Fruit fly (Drosophila melanogaster) whole organism, prepupa: Measurements from ENCODE around the gene Rab26.

ENCODE experiments used
- CG10631 ChIP-seq: fragments of 200-800 bp; sonication (Bioruptor generic); optimal IDR thresholded peaks from 2 replicates; lab custom pipeline; 2016; ENCODE audit warnings: missing biosample characterization, missing genetic modification characterization
- CG10669 ChIP-seq: fragments of 200-800 bp; sonication (Bioruptor generic); optimal IDR thresholded peaks from 3 replicates; lab custom pipeline; 2018; ENCODE audit warnings: missing biosample characterization, mild to moderate bottlenecking, missing genetic modification characterization, moderate library complexity
- CG15336 ChIP-seq: fragments of 200-800 bp; sonication (Bioruptor generic); IDR thresholded peaks from 2 replicates; pipeline ENCODE4 v1.3.6; 2022; ENCODE audit warnings: missing biosample characterization, missing genetic modification characterization
- CG1621 ChIP-seq: fragments of 200-800 bp; sonication (Bioruptor generic); optimal IDR thresholded peaks from 3 replicates; lab custom pipeline; 2018; ENCODE audit warnings: missing biosample characterization, mild to moderate bottlenecking, missing genetic modification characterization
- CG16779 ChIP-seq: fragments of 200-800 bp; sonication (Bioruptor generic); optimal IDR thresholded peaks from 3 replicates; lab custom pipeline; 2017; ENCODE audit warnings: missing biosample characterization, mild to moderate bottlenecking, missing genetic modification characterization
- CG31627 ChIP-seq: fragments of 200-800 bp; sonication (Bioruptor generic); optimal IDR thresholded peaks from 3 replicates; lab custom pipeline; 2016; ENCODE audit warnings: missing biosample characterization, missing genetic modification characterization
- CG32006 ChIP-seq: fragments of 200-800 bp; sonication (Bioruptor generic); optimal IDR thresholded peaks from 3 replicates; lab custom pipeline; 2017; ENCODE audit warnings: missing biosample characterization, mild to moderate bottlenecking, missing genetic modification characterization
- CG34406 ChIP-seq: fragments of 200-800 bp; sonication (Bioruptor generic); optimal IDR thresholded peaks from 3 replicates; lab custom pipeline; 2016; ENCODE audit warnings: missing biosample characterization, missing genetic modification characterization
- CG3919 ChIP-seq: fragments of 200-800 bp; sonication (Bioruptor generic); optimal IDR thresholded peaks from 3 replicates; lab custom pipeline; 2016; ENCODE audit warnings: missing biosample characterization, missing genetic modification characterization
- CG4318 ChIP-seq: fragments of 200-800 bp; sonication (Bioruptor generic); optimal IDR thresholded peaks from 3 replicates; lab custom pipeline; 2017; ENCODE audit warnings: missing biosample characterization, mild to moderate bottlenecking, missing genetic modification characterization
- CG6163 ChIP-seq: fragments of 200-800 bp; sonication (Bioruptor generic); IDR thresholded peaks from 3 replicates; pipeline ENCODE4 v1.3.6; 2022; ENCODE audit warnings: missing biosample characterization, missing genetic modification characterization
- CG6276 ChIP-seq: fragments of 200-800 bp; sonication (Bioruptor generic); optimal IDR thresholded peaks from 2 replicates; lab custom pipeline; 2017; ENCODE audit warnings: missing biosample characterization, mild to moderate bottlenecking, missing genetic modification characterization
- CG6792 ChIP-seq: fragments of 200-800 bp; sonication (Bioruptor generic); optimal IDR thresholded peaks from 3 replicates; lab custom pipeline; 2016; ENCODE audit warnings: missing biosample characterization, missing genetic modification characterization
- CG6808 ChIP-seq: fragments of 200-800 bp; sonication (Bioruptor generic); optimal IDR thresholded peaks from 3 replicates; lab custom pipeline; 2017; ENCODE audit warnings: missing biosample characterization, missing genetic modification characterization, mild to moderate bottlenecking, moderate library complexity, missing genetic modification reagents
- CG6854 ChIP-seq: fragments of 200-800 bp; sonication (Bioruptor generic); optimal IDR thresholded peaks from 2 replicates; lab custom pipeline; 2017; ENCODE audit warnings: missing biosample characterization, mild to moderate bottlenecking, missing genetic modification characterization
- CG7368 ChIP-seq: fragments of 200-800 bp; sonication (Bioruptor generic); optimal IDR thresholded peaks from 3 replicates; lab custom pipeline; 2016; ENCODE audit warnings: missing biosample characterization, missing genetic modification characterization
- CG8119 ChIP-seq: fragments of 200-800 bp; sonication (Bioruptor generic); IDR thresholded peaks from 3 replicates; pipeline ENCODE4 v1.3.6; 2022; ENCODE audit warnings: missing biosample characterization, missing genetic modification characterization
- CG8632 ChIP-seq: fragments of 200-800 bp; sonication (Bioruptor generic); optimal IDR thresholded peaks from 3 replicates; lab custom pipeline; 2016; ENCODE audit warnings: missing biosample characterization, missing genetic modification characterization
- Eip75B ChIP-seq: fragments of 200-800 bp; sonication (Bioruptor generic); optimal IDR thresholded peaks from 3 replicates; lab custom pipeline; 2016; ENCODE audit warnings: missing biosample characterization, missing genetic modification characterization
- Eip78C ChIP-seq: fragments of 200-800 bp; sonication (Bioruptor generic); peaks from one replicate; lab custom pipeline; 2016; ENCODE audit warnings: missing biosample characterization, missing genetic modification characterization
- Eip93F ChIP-seq: fragments of 200-800 bp; sonication (Bioruptor generic); optimal IDR thresholded peaks from 2 replicates; lab custom pipeline; 2016; ENCODE audit warnings: missing biosample characterization, mild to moderate bottlenecking, missing genetic modification characterization
- Ets21C ChIP-seq: fragments of 200-800 bp; sonication (Bioruptor generic); optimal IDR thresholded peaks from 3 replicates; lab custom pipeline; 2016; ENCODE audit warnings: missing biosample characterization, missing genetic modification characterization
- Ets96B ChIP-seq: fragments of 200-800 bp; optimal IDR thresholded peaks from 2 replicates; lab custom pipeline; 2019; ENCODE audit warnings: missing biosample characterization, mild to moderate bottlenecking, missing genetic modification characterization, moderate library complexity
- Gug ChIP-seq: fragments of 200-800 bp; sonication (Bioruptor generic); IDR thresholded peaks from 2 replicates; pipeline ENCODE4 v1.3.6; 2022; ENCODE audit warnings: missing biosample characterization, missing genetic modification characterization
- Hr38 ChIP-seq: sonication (Bioruptor generic); optimal IDR thresholded peaks from 2 replicates; lab custom pipeline; 2016; ENCODE audit warnings: missing biosample characterization, missing genetic modification characterization
- Hr39 ChIP-seq: fragments of 200-800 bp; sonication (Bioruptor generic); optimal IDR thresholded peaks from 2 replicates; lab custom pipeline; 2016; ENCODE audit warnings: missing biosample characterization, missing genetic modification characterization
- OdsH ChIP-seq: fragments of 200-800 bp; sonication (Bioruptor generic); optimal IDR thresholded peaks from 3 replicates; lab custom pipeline; 2016; ENCODE audit warnings: missing biosample characterization, missing genetic modification characterization
- Smox ChIP-seq: fragments of 200-800 bp; sonication (Bioruptor generic); optimal IDR thresholded peaks from 3 replicates; lab custom pipeline; 2016; ENCODE audit warnings: missing biosample characterization, missing genetic modification characterization
- Sox14 ChIP-seq: fragments of 200-800 bp; sonication (Bioruptor generic); optimal IDR thresholded peaks from 3 replicates; lab custom pipeline; 2016; ENCODE audit warnings: missing biosample characterization, missing genetic modification characterization
- Sox15 ChIP-seq: fragments of 200-800 bp; sonication (Bioruptor generic); optimal IDR thresholded peaks from 3 replicates; lab custom pipeline; 2016; ENCODE audit warnings: missing biosample characterization, missing genetic modification characterization
- achi ChIP-seq: fragments of 200-800 bp; sonication (Bioruptor generic); optimal IDR thresholded peaks from 3 replicates; lab custom pipeline; 2016; ENCODE audit warnings: missing biosample characterization, missing genetic modification characterization
- acj6 ChIP-seq: fragments of 200-800 bp; sonication (Bioruptor generic); optimal IDR thresholded peaks from 3 replicates; lab custom pipeline; 2016; ENCODE audit warnings: missing biosample characterization, missing genetic modification characterization
- cyc ChIP-seq: fragments of 200-800 bp; sonication (Bioruptor generic); optimal IDR thresholded peaks from 3 replicates; lab custom pipeline; 2016; ENCODE audit warnings: missing biosample characterization, missing genetic modification characterization
- dsx ChIP-seq: fragments of 200-800 bp; optimal IDR thresholded peaks from 3 replicates; lab custom pipeline; 2019; ENCODE audit warnings: missing biosample characterization, mild to moderate bottlenecking, missing genetic modification characterization, moderate library complexity; ENCODE audit not compliant: poor library complexity, severe bottlenecking
- eg ChIP-seq: fragments of 200-800 bp; sonication (Bioruptor generic); IDR thresholded peaks from 3 replicates; pipeline ENCODE4 v1.3.6; 2022; ENCODE audit warnings: missing biosample characterization, missing genetic modification characterization
- esn ChIP-seq: fragments of 200-800 bp; sonication (Bioruptor generic); optimal IDR thresholded peaks from 2 replicates; lab custom pipeline; 2016; ENCODE audit warnings: missing biosample characterization, mild to moderate bottlenecking, missing genetic modification characterization, moderate library complexity
- fkh ChIP-seq: fragments of 200-800 bp; sonication (Bioruptor generic); optimal IDR thresholded peaks from 3 replicates; lab custom pipeline; 2017; ENCODE audit warnings: missing biosample characterization, mild to moderate bottlenecking, missing genetic modification characterization, moderate library complexity
- pdm3 ChIP-seq: fragments of 200-800 bp; sonication (Bioruptor generic); optimal IDR thresholded peaks from 3 replicates; lab custom pipeline; 2016; ENCODE audit warnings: missing biosample characterization, missing genetic modification characterization
- svp ChIP-seq: fragments of 200-800 bp; sonication (Bioruptor generic); peaks from one replicate; lab custom pipeline; 2016; ENCODE audit warnings: missing biosample characterization, missing genetic modification characterization
- topi ChIP-seq: fragments of 200-800 bp; sonication (Bioruptor generic); optimal IDR thresholded peaks from 3 replicates; lab custom pipeline; 2016; ENCODE audit warnings: missing biosample characterization, missing genetic modification characterization
- vri ChIP-seq: fragments of 200-800 bp; sonication (Bioruptor generic); optimal IDR thresholded peaks from 3 replicates; lab custom pipeline; 2016; ENCODE audit warnings: missing biosample characterization, mild to moderate bottlenecking, missing genetic modification characterization

The Rab26 gene

dm6 chr3L:21276296-21277257 lies 42.0 kb upstream of the Rab26 start (continued):
- TF ChIP-seq CG6163 (GFP tag; lab: Robert Waterston, UW) (0 out of 3 replicates have a peak, but pooled peaks have one; percentile 18), CG15336 (no peak), Eip75B (GFP tag; lab: Kevin White, UChicago) (peak; percentile 52), eg (peak; percentile 42; the same call in 1 of the 3 replicates), Gug (no peak), dsx (GFP tag; lab: Kevin White, UChicago) (peak; percentile 20), achi (GFP tag; lab: Kevin White, UChicago) (peak; percentile 28), acj6 (peak; percentile 49), CG8632 (peak; percentile 8), Hr39 (GFP tag; lab: Kevin White, UChicago) (peak; percentile 62), OdsH (GFP tag; lab: Kevin White, UChicago) (peak; percentile 7), CG3919 (peak; percentile 23), CG10631 (GFP tag; lab: Kevin White, UChicago) (peak; percentile 43), topi (GFP tag; lab: Kevin White, UChicago) (peak; percentile 53), Sox15 (GFP tag; lab: Kevin White, UChicago) (peak; percentile 6), CG34406 (GFP tag; lab: Kevin White, UChicago) (peak; percentile 13), Eip93F (GFP tag; lab: Kevin White, UChicago) (no peak), Hr38 (GFP tag; lab: Kevin White, UChicago) (no peak), fkh (GFP tag; lab: Kevin White, UChicago) (peak; percentile 81), esn (GFP tag; lab: Kevin White, UChicago) (peak; percentile 68), CG6808 (GFP tag; lab: Kevin White, UChicago) (peak; percentile 34), svp (GFP tag; lab: Kevin White, UChicago) (peak; percentile 83)

- TF ChIP-seq svp (GFP tag; lab: Kevin White, UChicago) (peak; percentile 74), vri (peak; percentile 70), Sox14 (no peak)
These were observed 40.6 kb upstream of the Rab26 start for dm6 chr3L:21277897-21278530.

- no peak for TF ChIP-seq Hr39 (GFP tag; lab: Kevin White, UChicago)
- TF ChIP-seq CG31627 (GFP tag; lab: Kevin White, UChicago): no peak
- no peak for TF ChIP-seq Eip93F (GFP tag; lab: Kevin White, UChicago)
- no peak for TF ChIP-seq cyc (GFP tag; lab: Kevin White, UChicago)
- no peak for TF ChIP-seq CG8119 (GFP tag; lab: Robert Waterston, UW)
- peak; percentile 59 for TF ChIP-seq svp (GFP tag; lab: Kevin White, UChicago)
These were observed 39.4 kb upstream of the Rab26 start for dm6 chr3L:21279168-21279567.

- TF ChIP-seq eg: peak; percentile 53; the same call in 2 of the 3 replicates
- TF ChIP-seq CG6276 (GFP tag; lab: Kevin White, UChicago): no peak
- TF ChIP-seq CG4318 (GFP tag; lab: Kevin White, UChicago): no peak
- TF ChIP-seq Eip78C (GFP tag; lab: Kevin White, UChicago): peak; percentile 95
- TF ChIP-seq OdsH (GFP tag; lab: Kevin White, UChicago): peak; percentile 24
- peak; percentile 1 for TF ChIP-seq CG32006 (GFP tag; lab: Kevin White, UChicago)
- no peak for TF ChIP-seq Ets21C (GFP tag; lab: Kevin White, UChicago)
- TF ChIP-seq Hr39 (GFP tag; lab: Kevin White, UChicago): peak; percentile 22
- TF ChIP-seq Ets96B (tag; lab: Kevin White, UChicago): peak; percentile 12
- TF ChIP-seq CG34406 (GFP tag; lab: Kevin White, UChicago): peak; percentile 21
- TF ChIP-seq pdm3 (GFP tag; lab: Kevin White, UChicago): peak; percentile 40
- TF ChIP-seq CG7368 (GFP tag; lab: Kevin White, UChicago): peak; percentile 38
- TF ChIP-seq Gug: no peak
- peak; percentile 41 for TF ChIP-seq cyc (GFP tag; lab: Kevin White, UChicago)
- TF ChIP-seq achi (GFP tag; lab: Kevin White, UChicago): peak; percentile 9
- TF ChIP-seq vri: peak; percentile 94
- TF ChIP-seq Smox (GFP tag; lab: Kevin White, UChicago): peak; percentile 41
- TF ChIP-seq CG10631 (GFP tag; lab: Kevin White, UChicago): no peak
- TF ChIP-seq CG6854 (GFP tag; lab: Kevin White, UChicago): peak; percentile 29
- TF ChIP-seq Eip75B (GFP tag; lab: Kevin White, UChicago): peak; percentile 42
- TF ChIP-seq CG16779: peak; percentile 44
- TF ChIP-seq CG1621: peak; percentile 21
- peak; percentile 54 for TF ChIP-seq CG6792
- peak; percentile 18 for TF ChIP-seq CG10669 (GFP tag; lab: Kevin White, UChicago)
These were observed 38.6 kb upstream of the Rab26 start, which contains the start of gene AcCoAS for dm6 chr3L:21279876-21280566. Gene AcCoAS, minus strand, starts transcription at chr3L:21280243.
